Fruit fly (Drosophila melanogaster): ENCODE data around the gene SLIRP1.

Gene SLIRP1

DNA sequence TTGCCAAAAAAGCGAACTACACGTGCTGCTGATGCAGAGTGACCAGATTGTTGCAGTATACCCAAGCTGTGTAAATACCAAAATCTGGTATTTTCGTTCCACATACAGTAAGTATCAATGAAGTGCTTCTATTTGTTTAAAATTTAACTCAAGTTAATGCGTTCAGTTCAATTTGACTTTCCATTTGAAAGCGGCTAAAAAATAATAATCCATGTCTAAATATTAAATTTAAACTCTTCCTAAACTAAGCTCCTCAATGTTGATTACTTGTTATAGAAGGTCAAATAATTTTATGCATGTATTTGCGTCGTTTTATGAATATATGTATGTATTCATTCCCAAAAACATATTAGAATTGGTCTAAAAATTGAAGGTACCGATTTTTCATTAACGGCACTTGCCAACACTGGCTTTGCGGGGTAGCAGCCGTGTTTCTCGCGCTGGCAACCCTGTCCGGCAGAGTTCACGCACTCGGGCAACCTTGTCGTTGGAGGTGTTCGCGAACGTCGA is 30.8 kb upstream of the SLIRP1 start, which contains the start of the genes peng and sol (continued):
- TF ChIP-seq Bdp1 (GFP tag; optimal IDR thresholded peaks at IDR 0.05) (peak; percentile 42), CG8089 (GFP tag; optimal IDR thresholded peaks at IDR 0.05) (peak; percentile 31), Mes4 (GFP tag; optimal IDR thresholded peaks at IDR 0.05) (peak; percentile 36), Side (GFP tag; optimal IDR thresholded peaks at IDR 0.05) (peak; percentile 74), CG6254 (GFP tag; optimal IDR thresholded peaks at IDR 0.05) (no peak), tup (GFP tag; optimal IDR thresholded peaks at IDR 0.05) (no peak), CG1832 (GFP tag; optimal IDR thresholded peaks at IDR 0.05) (no peak), CG10565 (GFP tag; optimal IDR thresholded peaks at IDR 0.05) (no peak), her (GFP tag; optimal IDR thresholded peaks at IDR 0.05) (peak; percentile 40), CG1602 (GFP tag; optimal IDR thresholded peaks at IDR 0.05) (peak; percentile 77), CG16815 (GFP tag; optimal IDR thresholded peaks at IDR 0.05) (peak; percentile 77), grau (tag; optimal IDR thresholded peaks at IDR 0.05) (peak; percentile 97), CG9215 (GFP tag; IDR thresholded peaks at IDR 0.05) (peak; percentile 57), tin (GFP tag; optimal IDR thresholded peaks at IDR 0.05) (peak; percentile 59), Oaz (GFP tag; IDR thresholded peaks at IDR 0.05) (peak; percentile 54), CG11696 (GFP tag; IDR thresholded peaks at IDR 0.05) (no peak), Ptx1 (GFP tag; IDR thresholded peaks at IDR 0.05) (peak; percentile 78), mirr (GFP tag; optimal IDR thresholded peaks at IDR 0.05) (peak; percentile 25), Lim3 (GFP tag; IDR thresholded peaks at IDR 0.05) (no peak), CG5245 (GFP tag; optimal IDR thresholded peaks at IDR 0.05) (peak; percentile 60), salm (tag; optimal IDR thresholded peaks at IDR 0.05) (no peak), C15 (GFP tag; IDR thresholded peaks at IDR 0.05) (0 out of 3 replicates have a peak, but pooled peaks have one; percentile 25), zen2 (GFP tag; IDR thresholded peaks at IDR 0.05; ENCODE audit: partially characterized antibody) (no peak; the same call in 2 of the 3 replicates), bsh (GFP tag; optimal IDR thresholded peaks at IDR 0.05) (peak in 1 of 2 experiments; percentile 65), B-H1 (GFP tag; IDR thresholded peaks at IDR 0.05) (peak; percentile 46), Atf6 (GFP tag; IDR thresholded peaks at IDR 0.05) (peak; percentile 68; the same call in 1 of the 2 replicates), mam (GFP tag; optimal IDR thresholded peaks at IDR 0.05) (peak; percentile 85), CG3281 (GFP tag; optimal IDR thresholded peaks at IDR 0.05) (peak; percentile 71), CG11695 (GFP tag; IDR thresholded peaks at IDR 0.05) (peak; percentile 54; the same call in 2 of the 3 replicates), nau (GFP tag; optimal IDR thresholded peaks at IDR 0.05) (no peak), toy (GFP tag; IDR thresholded peaks at IDR 0.05) (no peak), psq (GFP tag; optimal IDR thresholded peaks at IDR 0.05) (peak; percentile 23), CG16779 (GFP tag; IDR thresholded peaks at IDR 0.05) (no peak), CG4360 (GFP tag; IDR thresholded peaks at IDR 0.05) (no peak), CG9932 (GFP tag; IDR thresholded peaks at IDR 0.05) (peak; percentile 79), h (optimal IDR thresholded peaks at IDR 0.05) (no peak), CG15601 (tag; optimal IDR thresholded peaks at IDR 0.05) (peak; percentile 65), CG4820 (GFP tag; optimal IDR thresholded peaks at IDR 0.05) (peak; percentile 53), caup (GFP tag; optimal IDR thresholded peaks at IDR 0.05; ENCODE audit: severe bottlenecking) (peak; percentile 56), tll (GFP tag; optimal IDR thresholded peaks at IDR 0.05) (no peak), CG8944 (GFP tag; optimal IDR thresholded peaks at IDR 0.05) (peak; percentile 55), Ravus (GFP tag; IDR thresholded peaks at IDR 0.05) (no peak), so (GFP tag; IDR thresholded peaks at IDR 0.05) (no peak), Hr3 (GFP tag; optimal IDR thresholded peaks at IDR 0.05) (peak; percentile 76), Ada2b (GFP tag; IDR thresholded peaks at IDR 0.05) (peak; percentile 59), ttk (GFP tag; IDR thresholded peaks at IDR 0.05) (no peak), CG14667 (GFP tag; IDR thresholded peaks at IDR 0.05) (no peak), CG11093 (GFP tag; IDR thresholded peaks at IDR 0.05) (no peak), ac (GFP tag; optimal IDR thresholded peaks at IDR 0.05) (no peak), Lpt (GFP tag; optimal IDR thresholded peaks at IDR 0.05) (no peak), CG11560 (tag; IDR thresholded peaks at IDR 0.05) (0 out of 3 replicates have a peak, but pooled peaks have one; percentile 43), MESR4 (GFP tag; optimal IDR thresholded peaks at IDR 0.05) (no peak)

Data from whole organism, embryonic.